Fruit fly (Drosophila melanogaster): ENCODE measurements around the gene dpr9.

dm6 chr3R:15087606-15088193 is 10.7 kb upstream of the dpr9 start:
- TF ChIP-seq CG12768 (GFP tag; optimal IDR thresholded peaks at IDR 0.05) (no peak), CG7045 (GFP tag; optimal IDR thresholded peaks at IDR 0.05) (no peak), kay (GFP tag; ENCODE audit: borderline replicate concordance) (no peak), Crg-1 (GFP tag; optimal IDR thresholded peaks at IDR 0.05) (no peak)

All from whole organism, adult.